Fruit fly (Drosophila melanogaster): ENCODE data around the gene COX5BL.
A peak's percentile ranks its signal among the peaks of the same experiment; 100 is the strongest.

COX5BL gene

DNA sequence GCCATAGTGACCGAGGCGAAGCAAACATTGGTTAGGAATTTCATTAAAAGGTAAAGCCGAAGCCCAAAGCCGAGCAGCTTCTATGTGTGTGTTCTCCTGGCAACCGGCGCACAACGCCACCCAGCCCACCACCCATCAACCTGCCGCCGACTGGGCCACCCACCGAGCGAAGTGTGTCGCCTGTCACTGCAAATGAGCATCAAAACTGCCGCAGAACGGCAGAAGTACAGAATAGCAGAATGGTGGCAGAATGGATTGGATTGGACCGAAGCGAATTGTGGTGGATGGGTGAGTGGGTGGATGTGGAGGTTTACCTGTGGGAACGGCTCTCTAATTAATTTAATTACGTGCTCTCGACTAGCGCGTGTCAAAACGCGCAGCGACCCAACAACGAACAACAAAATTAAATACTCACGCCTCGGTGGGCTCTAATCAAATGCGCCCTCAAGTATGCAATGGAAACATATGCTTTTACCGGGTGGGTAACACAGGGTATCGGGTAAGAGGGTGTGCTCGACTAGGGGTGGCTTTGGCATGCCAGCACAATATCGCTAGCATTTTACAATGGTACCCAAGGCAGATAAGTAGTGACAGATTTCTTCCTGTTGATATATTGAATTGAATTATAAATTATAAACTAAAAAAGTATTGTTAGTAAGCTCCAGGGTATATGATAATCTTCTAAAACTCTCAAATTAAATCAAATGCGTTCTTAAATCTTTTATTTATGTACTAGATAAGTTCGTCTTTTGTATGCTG lies 19.4 kb upstream of the COX5BL start (continued):
- TF ChIP-seq zf30C (GFP tag; optimal IDR thresholded peaks at IDR 0.05) (no peak), slou (GFP tag; optimal IDR thresholded peaks at IDR 0.05) (no peak), ttk (GFP tag; IDR thresholded peaks at IDR 0.05) (no peak), sisA (GFP tag; IDR thresholded peaks at IDR 0.05) (no peak), pan (optimal IDR thresholded peaks at IDR 0.05) (peak in 1 of 2 experiments; percentile 18), pan (GFP tag; optimal IDR thresholded peaks at IDR 0.05 in 1 of 2, IDR thresholded peaks at IDR 0.05 in 1 of 2) (peak in 1 of 2 experiments; percentile 24), Hmr (GFP tag; optimal IDR thresholded peaks at IDR 0.05) (no peak), Ptx1 (GFP tag; IDR thresholded peaks at IDR 0.05) (no peak), Hr51 (GFP tag; optimal IDR thresholded peaks at IDR 0.05) (peak in 1 of 2 experiments; percentile 10), vnd (GFP tag; IDR thresholded peaks at IDR 0.05; ENCODE audit: partially characterized antibody) (peak; percentile 49; the same call in 1 of the 3 replicates), CG1602 (GFP tag; optimal IDR thresholded peaks at IDR 0.05) (no peak), Chrac-16 (GFP tag; optimal IDR thresholded peaks at IDR 0.05) (peak; percentile 43), Med (GFP tag) (peak; percentile 8), eve (GFP tag; optimal IDR thresholded peaks at IDR 0.05) (peak in 1 of 2 experiments; percentile 51), zfh1 (GFP tag; IDR thresholded peaks at IDR 0.05) (no peak), CG17385 (GFP tag; optimal IDR thresholded peaks at IDR 0.05) (peak; percentile 28), Ets97D (GFP tag; optimal IDR thresholded peaks at IDR 0.05) (no peak), D (optimal IDR thresholded peaks at IDR 0.05) (no peak), D (GFP tag; optimal IDR thresholded peaks at IDR 0.05) (peak; percentile 21), D19B (GFP tag; optimal IDR thresholded peaks at IDR 0.05) (peak; percentile 76), Drgx (GFP tag; IDR thresholded peaks at IDR 0.05) (no peak), CG6689 (GFP tag; IDR thresholded peaks at IDR 0.05) (0 out of 2 replicates have a peak, but pooled peaks have one; percentile 8), klu (GFP tag; IDR thresholded peaks at IDR 0.05) (no peak), Sin3A (optimal IDR thresholded peaks at IDR 0.05) (no peak), CG18764 (GFP tag; optimal IDR thresholded peaks at IDR 0.05) (no peak), repo (GFP tag; optimal IDR thresholded peaks at IDR 0.05) (no peak), Tbp (GFP tag; optimal IDR thresholded peaks at IDR 0.05) (no peak), lab (GFP tag; optimal IDR thresholded peaks at IDR 0.05) (no peak), Xbp1 (GFP tag; optimal IDR thresholded peaks at IDR 0.05) (peak; percentile 3), Scr (GFP tag; IDR thresholded peaks at IDR 0.05; ENCODE audit: partially characterized antibody) (peak; percentile 29; the same call in 1 of the 2 replicates), sug (tag; optimal IDR thresholded peaks at IDR 0.05) (no peak), crol (GFP tag; IDR thresholded peaks at IDR 0.05) (no peak), aop (GFP tag; IDR thresholded peaks at IDR 0.05) (no peak), CG3838 (GFP tag; optimal IDR thresholded peaks at IDR 0.05) (no peak), CG12744 (GFP tag; optimal IDR thresholded peaks at IDR 0.05) (no peak), CG12299 (tag; optimal IDR thresholded peaks at IDR 0.05) (no peak), Spps (tag; optimal IDR thresholded peaks at IDR 0.05) (no peak), ham (GFP tag; IDR thresholded peaks at IDR 0.05) (no peak), p53 (GFP tag; optimal IDR thresholded peaks at IDR 0.05) (no peak), CG14441 (GFP tag; IDR thresholded peaks at IDR 0.05) (no peak), nom (GFP tag; optimal IDR thresholded peaks at IDR 0.05) (no peak), caup (GFP tag; optimal IDR thresholded peaks at IDR 0.05; ENCODE audit: severe bottlenecking) (no peak), sima (GFP tag; optimal IDR thresholded peaks at IDR 0.05) (no peak), Ets65A (GFP tag) (no peak), CG10654 (GFP tag; optimal IDR thresholded peaks at IDR 0.05) (no peak), HLH4C (GFP tag; IDR thresholded peaks at IDR 0.05; ENCODE audit: partially characterized antibody) (peak; percentile 45; the same call in 2 of the 3 replicates), CG2120 (GFP tag; optimal IDR thresholded peaks at IDR 0.05) (no peak), btn (GFP tag; optimal IDR thresholded peaks at IDR 0.05) (no peak), bbx (GFP tag; IDR thresholded peaks at IDR 0.05; ENCODE audit: partially characterized antibody) (no peak), CrebB (tag; optimal IDR thresholded peaks at IDR 0.05) (no peak), CG17361 (GFP tag; IDR thresholded peaks at IDR 0.05) (peak; percentile 29; the same call in 1 of the 3 replicates)
